Fruit fly (Drosophila melanogaster) whole organism, prepupa: Measurements from ENCODE around the gene CG33687.
A peak's percentile ranks its signal among the peaks of the same experiment; 100 is the strongest.

Source experiments
- Blimp-1 ChIP-seq: fragments of 200-800 bp; sonication (Bioruptor generic); optimal IDR thresholded peaks from 3 replicates; lab custom pipeline; 2017; ENCODE audit warnings: missing biosample characterization, missing genetic modification characterization, mild to moderate bottlenecking, moderate library complexity, missing genetic modification reagents
- CG10631 ChIP-seq: fragments of 200-800 bp; sonication (Bioruptor generic); optimal IDR thresholded peaks from 2 replicates; lab custom pipeline; 2016; ENCODE audit warnings: missing biosample characterization, missing genetic modification characterization
- CG11294 ChIP-seq: fragments of 200-800 bp; sonication (Bioruptor generic); IDR thresholded peaks from 2 replicates; pipeline ENCODE4 v1.3.6; 2022; ENCODE audit warnings: missing biosample characterization, missing genetic modification characterization
- CG11762 ChIP-seq: fragments of 200-800 bp; sonication (Bioruptor generic); optimal IDR thresholded peaks from 3 replicates; lab custom pipeline; 2016; ENCODE audit warnings: missing biosample characterization, missing genetic modification characterization; ENCODE audit not compliant: insufficient read depth
- CG11902 ChIP-seq: fragments of 200-800 bp; sonication (Bioruptor generic); optimal IDR thresholded peaks from 3 replicates; lab custom pipeline; 2016; ENCODE audit warnings: missing biosample characterization, missing genetic modification characterization
- CG15336 ChIP-seq: fragments of 200-800 bp; sonication (Bioruptor generic); IDR thresholded peaks from 2 replicates; pipeline ENCODE4 v1.3.6; 2022; ENCODE audit warnings: missing biosample characterization, missing genetic modification characterization
- CG16779 ChIP-seq: fragments of 200-800 bp; sonication (Bioruptor generic); optimal IDR thresholded peaks from 3 replicates; lab custom pipeline; 2017; ENCODE audit warnings: missing biosample characterization, mild to moderate bottlenecking, missing genetic modification characterization
- CG3032 ChIP-seq: fragments of 200-800 bp; optimal IDR thresholded peaks from 2 replicates; lab custom pipeline; 2019; ENCODE audit warnings: missing biosample characterization, mild to moderate bottlenecking, missing genetic modification characterization, moderate library complexity
- CG31627 ChIP-seq: fragments of 200-800 bp; sonication (Bioruptor generic); optimal IDR thresholded peaks from 3 replicates; lab custom pipeline; 2016; ENCODE audit warnings: missing biosample characterization, missing genetic modification characterization
- CG32006 ChIP-seq: fragments of 200-800 bp; sonication (Bioruptor generic); optimal IDR thresholded peaks from 3 replicates; lab custom pipeline; 2017; ENCODE audit warnings: missing biosample characterization, mild to moderate bottlenecking, missing genetic modification characterization
- CG34406 ChIP-seq: fragments of 200-800 bp; sonication (Bioruptor generic); optimal IDR thresholded peaks from 3 replicates; lab custom pipeline; 2016; ENCODE audit warnings: missing biosample characterization, missing genetic modification characterization
- CG3919 ChIP-seq: fragments of 200-800 bp; sonication (Bioruptor generic); optimal IDR thresholded peaks from 3 replicates; lab custom pipeline; 2016; ENCODE audit warnings: missing biosample characterization, missing genetic modification characterization
- CG4318 ChIP-seq: fragments of 200-800 bp; sonication (Bioruptor generic); optimal IDR thresholded peaks from 3 replicates; lab custom pipeline; 2017; ENCODE audit warnings: missing biosample characterization, mild to moderate bottlenecking, missing genetic modification characterization
- CG6276 ChIP-seq: fragments of 200-800 bp; sonication (Bioruptor generic); optimal IDR thresholded peaks from 2 replicates; lab custom pipeline; 2017; ENCODE audit warnings: missing biosample characterization, mild to moderate bottlenecking, missing genetic modification characterization
- CG6808 ChIP-seq: fragments of 200-800 bp; sonication (Bioruptor generic); optimal IDR thresholded peaks from 3 replicates; lab custom pipeline; 2017; ENCODE audit warnings: missing biosample characterization, missing genetic modification characterization, mild to moderate bottlenecking, moderate library complexity, missing genetic modification reagents
- CG6854 ChIP-seq: fragments of 200-800 bp; sonication (Bioruptor generic); optimal IDR thresholded peaks from 2 replicates; lab custom pipeline; 2017; ENCODE audit warnings: missing biosample characterization, mild to moderate bottlenecking, missing genetic modification characterization
- CG8119 ChIP-seq: fragments of 200-800 bp; sonication (Bioruptor generic); IDR thresholded peaks from 3 replicates; pipeline ENCODE4 v1.3.6; 2022; ENCODE audit warnings: missing biosample characterization, missing genetic modification characterization
- CG8632 ChIP-seq: fragments of 200-800 bp; sonication (Bioruptor generic); optimal IDR thresholded peaks from 3 replicates; lab custom pipeline; 2016; ENCODE audit warnings: missing biosample characterization, missing genetic modification characterization
- CG9139 ChIP-seq: fragments of 200-800 bp; sonication (Bioruptor generic); optimal IDR thresholded peaks from 3 replicates; lab custom pipeline; 2017; ENCODE audit warnings: missing biosample characterization, mild to moderate bottlenecking, missing genetic modification characterization
- Eip75B ChIP-seq: fragments of 200-800 bp; sonication (Bioruptor generic); optimal IDR thresholded peaks from 3 replicates; lab custom pipeline; 2016; ENCODE audit warnings: missing biosample characterization, missing genetic modification characterization
- Eip78C ChIP-seq: fragments of 200-800 bp; sonication (Bioruptor generic); peaks from one replicate; lab custom pipeline; 2016; ENCODE audit warnings: missing biosample characterization, missing genetic modification characterization
- Eip93F ChIP-seq: fragments of 200-800 bp; sonication (Bioruptor generic); optimal IDR thresholded peaks from 2 replicates; lab custom pipeline; 2016; ENCODE audit warnings: missing biosample characterization, mild to moderate bottlenecking, missing genetic modification characterization
- Ets21C ChIP-seq: fragments of 200-800 bp; sonication (Bioruptor generic); optimal IDR thresholded peaks from 3 replicates; lab custom pipeline; 2016; ENCODE audit warnings: missing biosample characterization, missing genetic modification characterization
- Ets96B ChIP-seq: fragments of 200-800 bp; optimal IDR thresholded peaks from 2 replicates; lab custom pipeline; 2019; ENCODE audit warnings: missing biosample characterization, mild to moderate bottlenecking, missing genetic modification characterization, moderate library complexity
- Hr38 ChIP-seq: sonication (Bioruptor generic); optimal IDR thresholded peaks from 2 replicates; lab custom pipeline; 2016; ENCODE audit warnings: missing biosample characterization, missing genetic modification characterization
- Hr39 ChIP-seq: fragments of 200-800 bp; sonication (Bioruptor generic); optimal IDR thresholded peaks from 2 replicates; lab custom pipeline; 2016; ENCODE audit warnings: missing biosample characterization, missing genetic modification characterization
- Hr4 ChIP-seq: fragments of 200-800 bp; sonication (Bioruptor generic); optimal IDR thresholded peaks from 3 replicates; lab custom pipeline; 2016; ENCODE audit warnings: missing biosample characterization, missing genetic modification characterization
- Lpt ChIP-seq: fragments of 200-800 bp; sonication (Bioruptor generic); optimal IDR thresholded peaks from 3 replicates; lab custom pipeline; 2016; ENCODE audit warnings: missing biosample characterization, missing genetic modification characterization
- Met ChIP-seq: fragments of 200-800 bp; sonication (Bioruptor generic); optimal IDR thresholded peaks from 3 replicates; lab custom pipeline; 2016; ENCODE audit warnings: missing biosample characterization, missing genetic modification characterization
- OdsH ChIP-seq: fragments of 200-800 bp; sonication (Bioruptor generic); optimal IDR thresholded peaks from 3 replicates; lab custom pipeline; 2016; ENCODE audit warnings: missing biosample characterization, missing genetic modification characterization
- achi ChIP-seq: fragments of 200-800 bp; sonication (Bioruptor generic); optimal IDR thresholded peaks from 3 replicates; lab custom pipeline; 2016; ENCODE audit warnings: missing biosample characterization, missing genetic modification characterization
- acj6 ChIP-seq: fragments of 200-800 bp; sonication (Bioruptor generic); optimal IDR thresholded peaks from 3 replicates; lab custom pipeline; 2016; ENCODE audit warnings: missing biosample characterization, missing genetic modification characterization
- esn ChIP-seq: fragments of 200-800 bp; sonication (Bioruptor generic); optimal IDR thresholded peaks from 2 replicates; lab custom pipeline; 2016; ENCODE audit warnings: missing biosample characterization, mild to moderate bottlenecking, missing genetic modification characterization, moderate library complexity
- fd59A ChIP-seq: fragments of 200-800 bp; sonication (Bioruptor generic); optimal IDR thresholded peaks from 2 replicates; lab custom pipeline; 2017; ENCODE audit warnings: missing biosample characterization, mild to moderate bottlenecking, missing genetic modification characterization, missing genetic modification reagents
- fd85E ChIP-seq: fragments of 200-800 bp; sonication (Bioruptor generic); optimal IDR thresholded peaks from 3 replicates; lab custom pipeline; 2016; ENCODE audit warnings: missing biosample characterization, missing genetic modification characterization
- fkh ChIP-seq: fragments of 200-800 bp; sonication (Bioruptor generic); optimal IDR thresholded peaks from 3 replicates; lab custom pipeline; 2017; ENCODE audit warnings: missing biosample characterization, mild to moderate bottlenecking, missing genetic modification characterization, moderate library complexity
- lz ChIP-seq: fragments of 200-800 bp; sonication (Bioruptor generic); optimal IDR thresholded peaks from 3 replicates; lab custom pipeline; 2016; ENCODE audit warnings: missing biosample characterization, missing genetic modification characterization
- net ChIP-seq: fragments of 200-800 bp; sonication (Bioruptor generic); optimal IDR thresholded peaks from 3 replicates; lab custom pipeline; 2016; ENCODE audit warnings: missing biosample characterization, missing genetic modification characterization
- pdm3 ChIP-seq: fragments of 200-800 bp; sonication (Bioruptor generic); optimal IDR thresholded peaks from 3 replicates; lab custom pipeline; 2016; ENCODE audit warnings: missing biosample characterization, missing genetic modification characterization
- spab ChIP-seq: fragments of 200-800 bp; sonication (Bioruptor generic); optimal IDR thresholded peaks from 2 replicates; lab custom pipeline; 2017; ENCODE audit warnings: missing biosample characterization, mild to moderate bottlenecking, missing genetic modification characterization, missing genetic modification reagents
- ss ChIP-seq, 2 experiments: fragments of 200-800 bp; sonication (Bioruptor generic); optimal IDR thresholded peaks; 2 replicates in 1 of 2; 3 replicates in 1 of 2; lab custom pipeline; 2017 to 2018; ENCODE audit warnings: mild to moderate bottlenecking in 2 of 2, missing biosample characterization in 2 of 2, missing genetic modification characterization in 2 of 2, moderate library complexity in 1 of 2
- svp ChIP-seq: fragments of 200-800 bp; sonication (Bioruptor generic); peaks from one replicate; lab custom pipeline; 2016; ENCODE audit warnings: missing biosample characterization, missing genetic modification characterization
- topi ChIP-seq: fragments of 200-800 bp; sonication (Bioruptor generic); optimal IDR thresholded peaks from 3 replicates; lab custom pipeline; 2016; ENCODE audit warnings: missing biosample characterization, missing genetic modification characterization
- vri ChIP-seq: fragments of 200-800 bp; sonication (Bioruptor generic); optimal IDR thresholded peaks from 3 replicates; lab custom pipeline; 2016; ENCODE audit warnings: missing biosample characterization, mild to moderate bottlenecking, missing genetic modification characterization

CG33687 gene

DNA sequence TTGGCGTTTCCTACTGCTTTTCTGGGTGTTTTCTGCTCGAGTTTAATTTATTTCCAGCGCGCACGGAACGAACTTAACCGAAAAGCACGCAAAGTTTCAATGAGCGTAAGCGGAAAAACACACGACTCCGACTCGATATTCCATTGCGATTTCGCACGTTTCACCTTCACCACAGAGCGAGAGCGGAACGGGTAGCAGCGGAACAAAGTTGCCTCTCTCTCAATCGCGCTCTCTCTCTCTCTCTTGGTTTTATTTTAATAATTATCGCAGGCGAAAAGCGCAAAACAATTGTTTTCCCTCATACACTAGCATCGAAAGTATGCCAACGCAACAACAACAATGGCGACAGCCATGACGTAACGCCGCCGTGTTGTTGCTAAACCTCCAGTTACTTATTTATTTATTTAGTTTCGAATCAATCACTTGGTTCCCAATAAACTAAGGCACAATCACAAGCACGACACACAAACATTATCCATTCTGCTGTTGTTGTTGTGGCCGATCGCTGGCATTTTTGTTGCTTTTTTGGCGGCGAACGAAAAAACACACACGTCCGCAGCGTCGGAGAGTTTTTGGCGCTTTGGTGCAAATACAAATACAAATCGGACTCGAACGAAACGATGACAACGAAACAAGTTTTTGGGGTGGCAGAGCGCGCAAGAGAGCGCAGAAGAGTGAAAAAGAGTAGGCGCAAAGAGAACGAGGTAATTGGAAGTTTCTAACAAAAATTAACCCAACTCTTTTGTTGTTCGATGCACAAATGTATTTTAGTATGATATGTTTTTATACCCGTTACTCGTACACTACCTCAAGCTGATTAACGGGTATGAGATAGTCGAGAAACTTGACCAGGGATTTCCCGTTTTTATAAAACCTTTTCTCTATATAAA lies 33.3 kb upstream of the CG33687 start, which contains the start of gene CG5151 (continued):
- TF ChIP-seq Met (no peak), Hr4 (peak; percentile 12), Ets96B (tag; lab: Kevin White, UChicago) (peak; percentile 41), Hr39 (GFP tag; lab: Kevin White, UChicago) (no peak), fd59A (GFP tag; lab: Kevin White, UChicago) (no peak), CG3032 (tag; lab: Kevin White, UChicago) (peak; percentile 13), CG6808 (GFP tag; lab: Kevin White, UChicago) (peak; percentile 39), CG8119 (GFP tag; lab: Robert Waterston, UW) (peak; percentile 72), acj6 (GFP tag; lab: Kevin White, UChicago) (no peak), net (peak; percentile 12), Eip75B (GFP tag; lab: Kevin White, UChicago) (peak; percentile 43), CG8632 (GFP tag; lab: Kevin White, UChicago) (peak; percentile 20), CG9139 (GFP tag; lab: Kevin White, UChicago) (peak; percentile 56), Blimp-1 (GFP tag; lab: Kevin White, UChicago) (peak; percentile 8), ss (GFP tag; optimal IDR thresholded peaks at IDR 0.05; lab: Kevin White, UChicago) (peak; percentile 51 to 75), Eip78C (GFP tag; lab: Kevin White, UChicago) (peak; percentile 79), pdm3 (GFP tag; lab: Kevin White, UChicago) (no peak), CG11902 (GFP tag; lab: Kevin White, UChicago) (no peak)

DNA sequence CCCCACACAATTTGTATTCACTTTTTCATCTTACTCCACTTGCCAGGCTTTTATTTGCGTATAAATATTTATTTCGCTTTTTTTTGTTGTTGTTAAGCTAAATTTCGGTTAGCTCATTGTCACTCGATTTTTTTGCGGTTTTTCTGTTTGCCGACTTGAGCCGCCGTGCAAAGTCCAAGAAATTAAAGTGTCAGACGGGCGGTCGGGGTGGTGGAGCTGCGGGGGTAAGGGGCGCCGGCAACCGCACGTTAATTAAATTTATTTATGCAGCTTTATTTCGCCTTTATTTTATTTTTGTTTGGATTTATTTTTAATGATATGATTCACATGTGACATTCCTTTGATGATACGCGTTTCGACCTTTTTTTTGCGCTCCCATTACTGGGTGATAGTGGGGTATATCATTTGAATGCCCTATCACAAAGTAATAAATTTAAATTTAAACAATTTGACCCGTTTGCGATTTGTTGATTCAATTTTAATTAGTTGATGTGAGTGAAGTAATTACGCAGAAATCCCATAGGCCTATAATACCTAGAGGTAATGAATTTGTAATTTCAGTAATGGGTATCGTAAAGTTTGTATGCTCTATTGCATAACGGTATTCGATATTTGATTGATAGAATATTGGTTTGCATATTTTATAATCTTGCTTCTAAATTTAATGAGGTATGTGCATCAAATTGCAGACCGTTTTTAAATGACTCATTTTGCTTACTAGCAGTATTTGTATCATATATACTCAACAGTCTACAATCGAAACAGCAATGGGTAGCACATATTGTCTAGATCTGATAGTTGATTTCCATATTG lies 32.1 kb upstream of the CG33687 start:
- peak; percentile 21 for TF ChIP-seq acj6 (GFP tag; lab: Kevin White, UChicago)
- TF ChIP-seq svp (GFP tag; lab: Kevin White, UChicago) = peak; percentile 82
- no peak for TF ChIP-seq CG16779 (tag; lab: Kevin White, UChicago)
- no peak for TF ChIP-seq Lpt (GFP tag; lab: Kevin White, UChicago)
- peak; percentile 18 for TF ChIP-seq achi
- peak; percentile 70 for TF ChIP-seq CG6854
- TF ChIP-seq lz (GFP tag; lab: Kevin White, UChicago) = peak; percentile 57
- TF ChIP-seq CG34406 (GFP tag; lab: Kevin White, UChicago) = peak; percentile 42
- peak; percentile 26 for TF ChIP-seq CG10631 (GFP tag; lab: Kevin White, UChicago)
- no peak for TF ChIP-seq fd85E (GFP tag; lab: Kevin White, UChicago)
- TF ChIP-seq vri (GFP tag; lab: Kevin White, UChicago) = peak; percentile 61
- TF ChIP-seq fkh (GFP tag; lab: Kevin White, UChicago) = peak; percentile 62
- TF ChIP-seq CG31627 = peak; percentile 78
- peak; percentile 1 for TF ChIP-seq CG11762
- peak; percentile 70 for TF ChIP-seq Met
- TF ChIP-seq OdsH = peak; percentile 57
- TF ChIP-seq CG3032 (tag; lab: Kevin White, UChicago) = no peak
- peak; percentile 52 for TF ChIP-seq pdm3 (GFP tag; lab: Kevin White, UChicago)
- peak; percentile 75 for TF ChIP-seq topi (GFP tag; lab: Kevin White, UChicago)
- peak; percentile 41 for TF ChIP-seq Eip75B (GFP tag; lab: Kevin White, UChicago)
- no peak for TF ChIP-seq spab (GFP tag; lab: Kevin White, UChicago)
- peak; percentile 63 for TF ChIP-seq Ets21C
- peak; percentile 1 for TF ChIP-seq CG32006
- TF ChIP-seq CG9139 (GFP tag; lab: Kevin White, UChicago) = no peak
- TF ChIP-seq Hr4 = peak; percentile 20
- peak; percentile 77 for TF ChIP-seq Hr39 (GFP tag; lab: Kevin White, UChicago)
- TF ChIP-seq esn (GFP tag; lab: Kevin White, UChicago) = peak; percentile 74
- TF ChIP-seq Blimp-1 (GFP tag; lab: Kevin White, UChicago) = peak; percentile 40
- TF ChIP-seq Hr38 (GFP tag; lab: Kevin White, UChicago) = no peak
- TF ChIP-seq CG4318 (GFP tag; lab: Kevin White, UChicago) = no peak
- no peak for TF ChIP-seq CG6276
- peak; percentile 31 for TF ChIP-seq net
- TF ChIP-seq CG11294 = no peak
- TF ChIP-seq CG15336 = no peak
- TF ChIP-seq CG3919 (GFP tag; lab: Kevin White, UChicago) = peak; percentile 21
- TF ChIP-seq Eip93F (GFP tag; lab: Kevin White, UChicago) = no peak
- TF ChIP-seq fd59A (GFP tag; lab: Kevin White, UChicago) = no peak
